Worm (Caenorhabditis elegans) whole organism, L1 larva: Measurements from ENCODE around the gene unc-83.

Source experiments
- alr-1 ChIP-seq: fragments of 200-800 bp; sonication (Bioruptor generic); optimal IDR thresholded peaks from 2 replicates; lab custom pipeline; 2018; ENCODE audit warnings: borderline replicate concordance, mild to moderate bottlenecking, missing genetic modification characterization, missing compliant biosample characterization
- efl-1 ChIP-seq, 4 experiments: fragments of 150-350 bp; optimal IDR thresholded peaks in 3 of 4; peaks in 1 of 4; 1 replicate in 1 of 4; 2 replicates in 3 of 4; lab custom pipeline; 2014; ENCODE audit warnings: missing biosample characterization in 2 of 4, missing genetic modification characterization in 2 of 4, missing genetic modification reagents in 2 of 4
- elt-3 ChIP-seq, 6 experiments: fragments of 150-350 bp in 1 of 6; sonication (generic microtip); optimal IDR thresholded peaks; 2 replicates each; lab custom pipeline; 2017 to 2018; ENCODE audit warnings: missing biosample characterization in 6 of 6, missing genetic modification characterization in 6 of 6, inconsistent platforms in 1 of 6
- fkh-10 ChIP-seq: sonication (generic microtip); optimal IDR thresholded peaks from 2 replicates; lab custom pipeline; 2017; ENCODE audit warnings: missing biosample characterization, missing genetic modification reagents, missing genetic modification characterization
- lir-3 ChIP-seq: sonication (generic microtip); optimal IDR thresholded peaks from 2 replicates; lab custom pipeline; 2016; ENCODE audit warnings: mild to moderate bottlenecking, missing genetic modification characterization, moderate library complexity, missing compliant biosample characterization; ENCODE audit not compliant: poor library complexity
- unc-30 ChIP-seq: sonication (generic microtip); optimal IDR thresholded peaks from 2 replicates; lab custom pipeline; 2017; ENCODE audit warnings: missing biosample characterization, missing genetic modification characterization
- ztf-11 ChIP-seq, 2 experiments: sonication (generic microtip); optimal IDR thresholded peaks; 2 replicates each; lab custom pipeline; 2016 to 2017; ENCODE audit warnings: missing genetic modification characterization in 2 of 2, missing biosample characterization in 1 of 2, missing compliant biosample characterization in 1 of 2

- TF ChIP-seq unc-30 (tag; lab: Kevin White, UChicago): no peak
- TF ChIP-seq efl-1 (optimal IDR thresholded peaks at IDR 0.05; lab: Kevin White, UChicago): no peak
- TF ChIP-seq efl-1 (GFP tag; optimal IDR thresholded peaks at IDR 0.05 in 1 of 2; lab: Kevin White, UChicago): peak in 1 of 2 experiments; percentile 75
- no peak for TF ChIP-seq elt-3 (tag; optimal IDR thresholded peaks at IDR 0.05; lab: Kevin White, UChicago)
- TF ChIP-seq fkh-10: no peak
- TF ChIP-seq lir-3 (tag; lab: Kevin White, UChicago): no peak
- TF ChIP-seq alr-1 (tag; lab: Kevin White, UChicago): no peak
- no peak for TF ChIP-seq ztf-11 (tag; optimal IDR thresholded peaks at IDR 0.05; lab: Kevin White, UChicago)
Measured at ce11 chrV:6518225-6518396, 53.2 kb downstream of the unc-83 start, which contains the start of gene F46E10.3.
